Fruit fly (Drosophila melanogaster): ENCODE measurements around the gene RpL26.
A peak's percentile ranks its signal among the peaks of the same experiment; 100 is the strongest.

The RpL26 gene

DNA sequence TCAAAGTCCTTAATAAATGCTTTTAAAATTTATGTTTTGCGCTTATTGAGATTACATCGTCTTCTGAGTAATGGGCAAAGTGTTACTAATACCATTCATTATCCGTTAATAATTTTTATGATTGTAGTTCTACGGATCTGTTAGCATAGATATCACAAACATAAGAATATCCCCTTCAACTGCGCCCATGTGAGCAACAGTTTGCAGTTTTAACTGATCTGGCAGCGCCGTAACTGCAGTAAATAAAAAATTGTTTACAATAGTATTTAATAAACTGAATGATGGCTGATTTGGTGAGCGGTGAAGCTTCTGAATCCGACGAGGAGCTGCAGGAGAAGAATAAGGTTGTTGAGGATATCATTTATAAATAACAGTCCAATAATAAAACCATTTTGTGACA lies 28.6 kb upstream of the RpL26 start, which contains the start of gene Blos3 (continued):
- no peak for TF ChIP-seq BtbVII (GFP tag; optimal IDR thresholded peaks at IDR 0.05)
- no peak for TF ChIP-seq CG2678 (tag; optimal IDR thresholded peaks at IDR 0.05)
- TF ChIP-seq CG11560 (tag; IDR thresholded peaks at IDR 0.05) = no peak
- no peak for TF ChIP-seq CG13894 (tag; optimal IDR thresholded peaks at IDR 0.05)
- no peak for TF ChIP-seq cad (GFP tag; optimal IDR thresholded peaks at IDR 0.05)
- TF ChIP-seq Sry-δ (GFP tag; optimal IDR thresholded peaks at IDR 0.05) = peak; percentile 29
- TF ChIP-seq CG8924 (tag; optimal IDR thresholded peaks at IDR 0.05) = peak; percentile 58
- TF ChIP-seq CG3726 (GFP tag; IDR thresholded peaks at IDR 0.05) = no peak
- peak; percentile 65 for TF ChIP-seq lbe (GFP tag; optimal IDR thresholded peaks at IDR 0.05)
- TF ChIP-seq HmgZ (tag; optimal IDR thresholded peaks at IDR 0.05) = no peak
- TF ChIP-seq CG7963 (GFP tag; IDR thresholded peaks at IDR 0.05; ENCODE audit: partially characterized antibody) = no peak
- no peak for TF ChIP-seq YL-1 (GFP tag; optimal IDR thresholded peaks at IDR 0.05)
- TF ChIP-seq CG43689 (GFP tag; IDR thresholded peaks at IDR 0.05) = no peak
- TF ChIP-seq ATbp (GFP tag; optimal IDR thresholded peaks at IDR 0.05) = peak; percentile 57
- TF ChIP-seq CG10462 (GFP tag; optimal IDR thresholded peaks at IDR 0.05) = no peak
- TF ChIP-seq ase (GFP tag; IDR thresholded peaks at IDR 0.05) = no peak
- no peak for TF ChIP-seq exex (tag; optimal IDR thresholded peaks at IDR 0.05)
- peak; percentile 36 for TF ChIP-seq CG10267 (tag; optimal IDR thresholded peaks at IDR 0.05)
- TF ChIP-seq zf30C (GFP tag; optimal IDR thresholded peaks at IDR 0.05) = no peak
- peak; percentile 22 for TF ChIP-seq CG12942 (GFP tag; optimal IDR thresholded peaks at IDR 0.05)
- peak; percentile 20 for TF ChIP-seq CG11723 (GFP tag; optimal IDR thresholded peaks at IDR 0.05)
- peak; percentile 22; the same call in 1 of the 3 replicates for TF ChIP-seq CG11695 (GFP tag; IDR thresholded peaks at IDR 0.05)
- peak; percentile 6 for TF ChIP-seq NC2α (GFP tag; optimal IDR thresholded peaks at IDR 0.05)
- TF ChIP-seq repo (GFP tag; optimal IDR thresholded peaks at IDR 0.05) = peak; percentile 32
- no peak for TF ChIP-seq lab (GFP tag; optimal IDR thresholded peaks at IDR 0.05)
- no peak for TF ChIP-seq CG13123 (GFP tag; optimal IDR thresholded peaks at IDR 0.05)
- no peak for TF ChIP-seq CG15479 (GFP tag; optimal IDR thresholded peaks at IDR 0.05)
- peak; percentile 4 for TF ChIP-seq p53 (GFP tag; optimal IDR thresholded peaks at IDR 0.05)
- TF ChIP-seq cato (GFP tag; optimal IDR thresholded peaks at IDR 0.05; ENCODE audit: borderline replicate concordance) = peak; percentile 2
- TF ChIP-seq CG8944 (GFP tag; optimal IDR thresholded peaks at IDR 0.05) = peak; percentile 29
- TF ChIP-seq CG3407 (GFP tag; optimal IDR thresholded peaks at IDR 0.05) = no peak
- no peak for TF ChIP-seq GATAe (GFP tag; conservative IDR thresholded peaks at IDR 0.05)
- no peak for TF ChIP-seq Doc3 (GFP tag; IDR thresholded peaks at IDR 0.05; ENCODE audit: partially characterized antibody)
- TF ChIP-seq Hr78 (GFP tag; optimal IDR thresholded peaks at IDR 0.05) = no peak
- TF ChIP-seq pzg (GFP tag; optimal IDR thresholded peaks at IDR 0.05) = peak; percentile 22
- no peak for TF ChIP-seq gcm2 (GFP tag; optimal IDR thresholded peaks at IDR 0.05)
- no peak for TF ChIP-seq CG14441 (GFP tag; IDR thresholded peaks at IDR 0.05)
- TF ChIP-seq cwo (GFP tag; optimal IDR thresholded peaks at IDR 0.05) = no peak
- TF ChIP-seq CG14014 (GFP tag; IDR thresholded peaks at IDR 0.05) = 0 out of 2 replicates have a peak, but pooled peaks have one; percentile 10
- no peak for TF ChIP-seq CG8765 (GFP tag; IDR thresholded peaks at IDR 0.05)
- TF ChIP-seq lmd (GFP tag; IDR thresholded peaks at IDR 0.05) = peak; percentile 36; the same call in 1 of the 2 replicates
- TF ChIP-seq Antp (GFP tag; optimal IDR thresholded peaks at IDR 0.05) = peak; percentile 54
- TF ChIP-seq CG2120 (GFP tag; optimal IDR thresholded peaks at IDR 0.05) = peak; percentile 71
- peak; percentile 39 for TF ChIP-seq Ssrp (tag; optimal IDR thresholded peaks at IDR 0.05)
- peak in 1 of 2 experiments; percentile 35 for TF ChIP-seq crp (GFP tag; optimal IDR thresholded peaks at IDR 0.05)
- peak; percentile 12 for TF ChIP-seq CG3163 (GFP tag; optimal IDR thresholded peaks at IDR 0.05)
- TF ChIP-seq Meics (GFP tag; optimal IDR thresholded peaks at IDR 0.05) = peak; percentile 60
- TF ChIP-seq CG8359 (GFP tag; optimal IDR thresholded peaks at IDR 0.05; ENCODE audit: borderline replicate concordance) = no peak
- TF ChIP-seq sug (tag; optimal IDR thresholded peaks at IDR 0.05) = no peak
- TF ChIP-seq CG15601 (tag; optimal IDR thresholded peaks at IDR 0.05) = peak; percentile 6
